Worm (Caenorhabditis elegans): Measurements from ENCODE around the gene srd-26.
"Not testable (repeated sequence)": the region's sequence is repeated elsewhere in the genome, so short reads cannot be mapped to it uniquely, and the experiment has no call there.

DNA sequence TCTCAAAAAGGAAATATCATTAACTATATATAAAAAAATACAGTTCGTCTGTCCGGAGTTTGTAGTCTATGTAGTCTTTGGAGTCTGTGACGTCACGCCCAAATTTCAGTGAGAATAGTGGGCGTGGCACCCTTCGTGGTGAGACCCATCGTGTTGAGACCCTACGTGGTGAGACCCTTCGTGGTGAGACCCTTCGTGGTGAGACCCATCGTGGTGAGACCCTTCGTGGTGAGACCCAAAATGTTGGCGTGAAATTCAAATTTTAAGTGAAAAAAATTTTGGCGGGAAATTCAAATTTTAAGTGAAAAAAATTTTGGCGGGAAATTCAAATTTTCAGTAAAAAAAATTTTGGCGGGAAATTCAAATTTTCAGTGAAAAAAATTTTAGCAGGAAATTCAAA lies 38.6 kb downstream of the srd-26 start:
- not testable (repeated sequence) for TF ChIP-seq ztf-22 (GFP tag; optimal IDR thresholded peaks at IDR 0.05); unc-62 (GFP tag; optimal IDR thresholded peaks at IDR 0.05); tbp1 (GFP tag; optimal IDR thresholded peaks at IDR 0.05); unc-130 (GFP tag; optimal IDR thresholded peaks at IDR 0.05); F23B12.7 (tag; optimal IDR thresholded peaks at IDR 0.05; ENCODE audit: insufficient read depth); cebp-2 (GFP tag; IDR thresholded peaks at IDR 0.05)

Measured in whole organism, young adult.